Worm (Caenorhabditis elegans): ENCODE data around the gene rom-1.

ce11 chrIII:4881955-4882354, 25.0 kb upstream of the rom-1 start:
- TF ChIP-seq mab-5 (tag; optimal IDR thresholded peaks at IDR 0.05) (no peak), zip-8 (tag; optimal IDR thresholded peaks at IDR 0.05) (no peak)

All from whole organism, mixed stage, embryonic.